Worm (Caenorhabditis elegans) whole organism, L4 larva: ENCODE results near the gene mvb-12.
A peak's percentile ranks its signal among the peaks of the same experiment; 100 is the strongest.

Experiments used
- F44E2.7 ChIP-seq: fragments of 200-800 bp; sonication (Bioruptor generic); IDR thresholded peaks from 2 replicates; pipeline ENCODE4 v2.1.2; 2022; ENCODE audit warnings: missing genetic modification characterization, missing compliant biosample characterization
- R02D3.7 ChIP-seq: fragments of 150-350 bp; sonication (generic microtip); optimal IDR thresholded peaks from 3 replicates; lab custom pipeline; 2014; ENCODE audit warnings: missing biosample characterization, missing genetic modification characterization
- ZK337.2 ChIP-seq: fragments of 200-800 bp; sonication (Bioruptor generic); IDR thresholded peaks from 2 replicates; pipeline ENCODE4 v1.3.6; 2022; ENCODE audit warnings: missing genetic modification reagents, missing genetic modification characterization, missing compliant biosample characterization
- aha-1 ChIP-seq: fragments of 150-350 bp; peaks from one replicate; lab custom pipeline; 2014; ENCODE audit warnings: missing biosample characterization, missing genetic modification characterization
- attf-4 ChIP-seq: sonication (generic microtip); optimal IDR thresholded peaks from 3 replicates; lab custom pipeline; 2017; ENCODE audit warnings: missing biosample characterization, missing genetic modification characterization
- ceh-32 ChIP-seq: sonication (generic microtip); optimal IDR thresholded peaks from 2 replicates; lab custom pipeline; 2016; ENCODE audit warnings: mild to moderate bottlenecking, missing genetic modification characterization, missing compliant biosample characterization; ENCODE audit not compliant: poor library complexity
- cey-2 ChIP-seq: sonication (generic microtip); optimal IDR thresholded peaks from 3 replicates; lab custom pipeline; 2017; ENCODE audit warnings: missing genetic modification characterization, mild to moderate bottlenecking, missing compliant biosample characterization, antibody characterized with exemption, borderline replicate concordance; ENCODE audit not compliant: insufficient read depth
- ctbp-1 ChIP-seq: fragments of 200-800 bp; sonication (Bioruptor generic); IDR thresholded peaks from 2 replicates; pipeline ENCODE4 v1.3.6; 2022; ENCODE audit warnings: missing genetic modification reagents, missing genetic modification characterization, missing compliant biosample characterization
- daf-12 ChIP-seq: fragments of 150-350 bp; optimal IDR thresholded peaks from 2 replicates; lab custom pipeline; 2014; ENCODE audit warnings: missing biosample characterization, missing genetic modification reagents, missing genetic modification characterization
- daf-16 ChIP-seq, 3 experiments: sonication (generic microtip); optimal IDR thresholded peaks; 2 replicates each; lab custom pipeline; 2016 to 2017; ENCODE audit warnings: missing genetic modification characterization in 3 of 3, missing genetic modification reagents in 3 of 3, mild to moderate bottlenecking in 2 of 3, missing compliant biosample characterization in 2 of 3, missing biosample characterization in 1 of 3, moderate library complexity in 1 of 3
- dpl-1 ChIP-seq: fragments of 150-350 bp; optimal IDR thresholded peaks from 2 replicates; lab custom pipeline; 2014; ENCODE audit warnings: missing biosample characterization, missing genetic modification reagents, missing genetic modification characterization
- dve-1 ChIP-seq: sonication (generic microtip); optimal IDR thresholded peaks from 2 replicates; lab custom pipeline; 2017; ENCODE audit warnings: antibody characterized with exemption, mild to moderate bottlenecking, missing genetic modification characterization, missing compliant biosample characterization; ENCODE audit not compliant: insufficient read depth
- egl-27 ChIP-seq: sonication (generic microtip); optimal IDR thresholded peaks from 3 replicates; lab custom pipeline; 2017; ENCODE audit warnings: missing biosample characterization, missing genetic modification reagents, missing genetic modification characterization
- egl-43 ChIP-seq: fragments of 200-800 bp; sonication (Bioruptor generic); IDR thresholded peaks from 2 replicates; pipeline ENCODE4 v1.3.6; 2022; ENCODE audit warnings: missing genetic modification reagents, missing genetic modification characterization, missing compliant biosample characterization
- fkh-10 ChIP-seq: fragments of 150-350 bp; optimal IDR thresholded peaks from 2 replicates; lab custom pipeline; 2014; ENCODE audit warnings: missing biosample characterization, missing genetic modification reagents, missing genetic modification characterization
- jun-1 ChIP-seq: fragments of 150-350 bp; optimal IDR thresholded peaks from 2 replicates; lab custom pipeline; 2014; ENCODE audit warnings: missing biosample characterization, missing genetic modification reagents, missing genetic modification characterization
- lim-7 ChIP-seq: fragments of 200-800 bp; sonication (Bioruptor generic); IDR thresholded peaks from 2 replicates; pipeline ENCODE4 v1.3.6; 2022; ENCODE audit warnings: missing genetic modification characterization, missing compliant biosample characterization
- lin-13 ChIP-seq: fragments of 150-350 bp; optimal IDR thresholded peaks from 2 replicates; lab custom pipeline; 2014; ENCODE audit warnings: missing biosample characterization, missing genetic modification reagents, missing genetic modification characterization
- lir-3 ChIP-seq: sonication (generic microtip); optimal IDR thresholded peaks from 2 replicates; lab custom pipeline; 2016; ENCODE audit warnings: mild to moderate bottlenecking, missing genetic modification characterization, missing compliant biosample characterization
- lsy-2 ChIP-seq, 2 experiments: fragments of 150-350 bp in 1 of 2; sonication (generic microtip) in 1 of 2; optimal IDR thresholded peaks; 2 replicates each; lab custom pipeline; 2014 to 2017; ENCODE audit warnings: missing biosample characterization in 2 of 2, missing genetic modification characterization in 2 of 2
- madf-5 ChIP-seq, 2 experiments: fragments of 200-800 bp; sonication (Bioruptor generic); IDR thresholded peaks; 2 replicates each; pipeline ENCODE4 v1.3.6; 2022; ENCODE audit warnings: missing compliant biosample characterization in 2 of 2, missing genetic modification characterization in 2 of 2
- madf-9 ChIP-seq: fragments of 200-800 bp; sonication (Bioruptor generic); conservative IDR thresholded peaks from 2 replicates; pipeline ENCODE4 v1.3.6; 2022; ENCODE audit warnings: missing genetic modification reagents, missing genetic modification characterization, missing compliant biosample characterization
- mdt-29 ChIP-seq: fragments of 200-800 bp; sonication (Bioruptor generic); IDR thresholded peaks from 2 replicates; pipeline ENCODE4 v1.3.6; 2022; ENCODE audit warnings: missing genetic modification reagents, missing genetic modification characterization, missing compliant biosample characterization
- mxl-3 ChIP-seq: fragments of 200-800 bp; sonication (Bioruptor generic); optimal IDR thresholded peaks from 2 replicates; lab custom pipeline; 2018; ENCODE audit warnings: mild to moderate bottlenecking, missing genetic modification characterization, missing compliant biosample characterization
- nhr-10 ChIP-seq: fragments of 150-350 bp; optimal IDR thresholded peaks from 2 replicates; lab custom pipeline; 2014; ENCODE audit warnings: missing biosample characterization, missing genetic modification characterization
- nhr-111 ChIP-seq: fragments of 200-800 bp; sonication (Bioruptor generic); optimal IDR thresholded peaks from 2 replicates; lab custom pipeline; 2018; ENCODE audit warnings: mild to moderate bottlenecking, missing genetic modification characterization, missing compliant biosample characterization
- nhr-28 ChIP-seq: fragments of 150-350 bp; optimal IDR thresholded peaks from 2 replicates; lab custom pipeline; 2014; ENCODE audit warnings: missing biosample characterization, missing genetic modification characterization
- nhr-41 ChIP-seq: fragments of 200-800 bp; sonication (Bioruptor generic); IDR thresholded peaks from 2 replicates; pipeline ENCODE4 v1.3.6; 2022; ENCODE audit warnings: missing genetic modification reagents, missing genetic modification characterization, missing compliant biosample characterization
- nhr-77 ChIP-seq: fragments of 150-350 bp; optimal IDR thresholded peaks from 2 replicates; lab custom pipeline; 2014; ENCODE audit warnings: missing biosample characterization, missing genetic modification characterization
- php-3 ChIP-seq: fragments of 200-800 bp; sonication (Bioruptor generic); IDR thresholded peaks from 2 replicates; pipeline ENCODE4 v1.3.6; 2022; ENCODE audit warnings: missing genetic modification reagents, missing genetic modification characterization, missing compliant biosample characterization
- pqm-1 ChIP-seq: sonication (generic microtip); optimal IDR thresholded peaks from 2 replicates; lab custom pipeline; 2017; ENCODE audit warnings: missing biosample characterization, missing genetic modification characterization
- saeg-2 ChIP-seq: fragments of 200-800 bp; sonication (Bioruptor generic); IDR thresholded peaks from 2 replicates; pipeline ENCODE4 v1.3.6; 2022; ENCODE audit warnings: missing genetic modification reagents, missing genetic modification characterization, missing compliant biosample characterization
- sdz-12 ChIP-seq: fragments of 200-800 bp; sonication (Bioruptor generic); optimal IDR thresholded peaks from 2 replicates; lab custom pipeline; 2018; ENCODE audit warnings: mild to moderate bottlenecking, missing genetic modification characterization, missing compliant biosample characterization
- set-16 ChIP-seq: fragments of 200-800 bp; sonication (Bioruptor generic); IDR thresholded peaks from 2 replicates; pipeline ENCODE4 v1.3.6; 2022; ENCODE audit warnings: missing genetic modification reagents, missing genetic modification characterization, missing compliant biosample characterization
- tra-1 ChIP-seq: fragments of 200-800 bp; sonication (Bioruptor generic); IDR thresholded peaks from 2 replicates; pipeline ENCODE4 v1.3.6; 2022; ENCODE audit warnings: missing genetic modification reagents, missing genetic modification characterization, missing compliant biosample characterization
- unc-39 ChIP-seq: sonication (generic microtip); optimal IDR thresholded peaks from 2 replicates; lab custom pipeline; 2017; ENCODE audit warnings: missing biosample characterization, missing genetic modification characterization
- unc-62 ChIP-seq, 3 experiments: fragments of 150-350 bp in 1 of 3; sonication (generic microtip); optimal IDR thresholded peaks in 2 of 3; peaks in 1 of 3; 1 replicate in 1 of 3; 2 replicates in 2 of 3; lab custom pipeline; 2014 to 2017; ENCODE audit warnings: missing biosample characterization in 3 of 3, missing genetic modification characterization in 3 of 3, missing genetic modification reagents in 3 of 3, missing genotype in 1 of 3
- vab-7 ChIP-seq: fragments of 200-800 bp; sonication (Bioruptor generic); IDR thresholded peaks from 2 replicates; pipeline ENCODE4 v1.3.6; 2022; ENCODE audit warnings: missing genetic modification reagents, missing genetic modification characterization, missing compliant biosample characterization
- zip-11 ChIP-seq: fragments of 200-800 bp; sonication (Bioruptor generic); IDR thresholded peaks from 2 replicates; pipeline ENCODE4 v1.3.6; 2022; ENCODE audit warnings: missing genetic modification characterization, missing compliant biosample characterization
- ztf-11 ChIP-seq: fragments of 150-350 bp; optimal IDR thresholded peaks from 2 replicates; lab custom pipeline; 2014; ENCODE audit warnings: missing biosample characterization, missing genetic modification characterization

mvb-12 gene

ce11 chrIV:7868607-7869006 lies 38.3 kb downstream of the mvb-12 start, which contains the start of gene flp-10:
Gene flp-10, plus strand, starts transcription at chrIV:7868907.
- TF ChIP-seq aha-1 (tag; lab: Kevin White, UChicago) (peak; percentile 55), ceh-32 (no peak)

DNA sequence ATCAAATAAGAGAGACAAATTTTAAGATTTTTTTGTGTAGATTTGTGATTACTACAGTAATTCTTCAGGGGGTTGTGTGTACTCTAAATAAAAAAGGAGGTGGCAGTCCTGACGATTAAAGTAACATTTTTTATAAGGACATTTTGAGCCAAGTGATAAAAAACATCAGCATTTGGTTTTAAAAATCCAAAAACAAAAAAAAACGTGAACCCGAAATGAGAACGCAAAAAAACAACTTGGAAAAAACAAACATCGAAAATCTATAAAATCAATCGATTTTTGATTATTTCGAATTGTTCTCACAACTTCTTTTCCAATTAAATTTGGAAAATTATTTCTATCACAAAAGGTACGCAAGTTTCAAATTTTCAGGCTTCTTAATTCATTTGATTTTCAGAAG lies 40.1 kb downstream of the mvb-12 start, which contains the start of gene T06C10.3:
Gene T06C10.3 (plus strand): TSS at position 301 of the 400 bp plus-strand sequence.
- TF ChIP-seq aha-1 (tag; lab: Kevin White, UChicago) (no peak), saeg-2 (no peak), nhr-41 (GFP tag; lab: Robert Waterston, UW) (no peak), lim-7 (GFP tag; lab: Robert Waterston, UW) (no peak), F44E2.7 (GFP tag; lab: Robert Waterston, UW) (no peak), zip-11 (no peak), lin-13 (GFP tag; lab: Kevin White, UChicago) (no peak), sdz-12 (GFP tag; lab: Kevin White, UChicago) (no peak), php-3 (no peak), egl-27 (tag; lab: Kevin White, UChicago) (no peak), mxl-3 (no peak), mdt-29 (GFP tag; lab: Robert Waterston, UW) (no peak), lir-3 (no peak), egl-43 (GFP tag; lab: Robert Waterston, UW) (no peak)

DNA sequence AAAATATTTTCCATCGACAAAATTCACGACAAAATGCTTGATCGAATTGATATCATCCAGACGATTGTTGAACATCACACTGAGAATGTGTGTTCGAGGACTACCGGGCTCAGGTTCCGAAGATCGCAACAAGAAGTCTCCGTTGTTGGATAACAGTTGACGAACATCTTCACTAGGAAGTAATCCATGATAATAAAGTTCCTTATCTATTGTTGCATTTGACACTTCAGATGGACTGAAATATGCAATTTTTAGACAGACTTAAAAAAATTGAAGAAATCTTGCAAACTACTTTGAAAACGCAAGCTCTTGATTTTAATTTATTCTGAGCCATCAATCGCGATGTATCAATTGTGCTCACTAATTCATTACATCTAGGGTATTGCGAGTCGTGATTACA lies 46.9 kb downstream of the mvb-12 start:
- TF ChIP-seq jun-1 (tag; lab: Kevin White, UChicago) (no peak), unc-62 (GFP tag; optimal IDR thresholded peaks at IDR 0.05 in 1 of 2; lab: Kevin White, UChicago) (peak in 1 of 2 experiments; percentile 52), unc-62 (tag; optimal IDR thresholded peaks at IDR 0.05; lab: Kevin White, UChicago) (no peak), attf-4 (tag; lab: Kevin White, UChicago) (no peak), aha-1 (tag; lab: Kevin White, UChicago) (peak; percentile 96), cey-2 (tag; lab: Kevin White, UChicago) (no peak), nhr-28 (tag; lab: Kevin White, UChicago) (no peak)

- TF ChIP-seq set-16 (GFP tag; lab: Robert Waterston, UW) (no peak), vab-7 (no peak), fkh-10 (GFP tag; lab: Kevin White, UChicago) (no peak), unc-39 (no peak), daf-12 (tag; lab: Kevin White, UChicago) (no peak), ZK337.2 (no peak), ztf-11 (no peak), egl-43 (GFP tag; lab: Robert Waterston, UW) (no peak), dpl-1 (GFP tag; lab: Kevin White, UChicago) (no peak), mxl-3 (no peak), madf-5 (GFP tag; IDR thresholded peaks at IDR 0.05; lab: Robert Waterston, UW) (no peak), nhr-111 (GFP tag; lab: Kevin White, UChicago) (no peak)
Measured at ce11 chrIV:7877781-7878180, 47.5 kb downstream of the mvb-12 start, which contains the start of gene kin-26. Gene kin-26, minus strand, starts transcription at chrIV:7877881.

- TF ChIP-seq ztf-11 (no peak), sdz-12 (GFP tag; lab: Kevin White, UChicago) (no peak), ZK337.2 (no peak), madf-9 (GFP tag; lab: Robert Waterston, UW) (no peak), unc-39 (no peak)
Measured at ce11 chrIV:7879017-7879416, 48.7 kb downstream of the mvb-12 start, which contains the start of gene srt-73. Gene srt-73, plus strand, starts transcription at chrIV:7879317.

DNA sequence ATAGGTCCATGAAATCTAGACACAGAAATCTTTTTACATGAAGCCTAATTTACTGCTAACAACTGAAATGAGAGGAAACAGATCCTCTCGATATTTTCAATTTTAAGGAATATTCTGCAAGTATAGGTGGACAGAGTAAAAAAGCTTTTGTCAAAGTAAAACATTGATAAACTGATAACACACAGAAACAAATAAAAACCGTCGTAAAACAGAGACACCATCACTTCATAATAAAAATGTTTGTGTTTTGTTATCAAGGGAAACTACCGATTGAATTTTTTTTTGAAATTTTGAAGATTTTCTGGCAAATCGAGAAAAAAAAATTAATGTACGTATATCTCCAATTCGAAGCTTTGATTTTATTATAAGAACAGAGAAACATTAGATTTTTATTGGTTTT lies 50.8 kb downstream of the mvb-12 start:
- TF ChIP-seq dve-1 (tag; lab: Kevin White, UChicago) (peak; percentile 44), lsy-2 (tag; optimal IDR thresholded peaks at IDR 0.05; lab: Kevin White, UChicago) (no peak), daf-16 (GFP tag; optimal IDR thresholded peaks at IDR 0.05; lab: Kevin White, UChicago) (no peak), daf-16 (tag; optimal IDR thresholded peaks at IDR 0.05; lab: Kevin White, UChicago) (peak; percentile 44), php-3 (peak; percentile 67), aha-1 (tag; lab: Kevin White, UChicago) (peak; percentile 18), R02D3.7 (tag; lab: Kevin White, UChicago) (no peak), nhr-28 (tag; lab: Kevin White, UChicago) (peak; percentile 14), nhr-10 (no peak), pqm-1 (tag; lab: Kevin White, UChicago) (peak; percentile 49), nhr-77 (tag; lab: Kevin White, UChicago) (peak; percentile 6), ctbp-1 (no peak), tra-1 (GFP tag; lab: Robert Waterston, UW) (no peak)
